Worm (Caenorhabditis elegans) whole organism, L1 larva: ENCODE measurements around the gene clk-2.

Experiments used
- Y116A8C.19 ChIP-seq: sonication (generic microtip); optimal IDR thresholded peaks from 2 replicates; lab custom pipeline; 2016; ENCODE audit warnings: missing compliant biosample characterization, missing genetic modification characterization, borderline replicate concordance
- alr-1 ChIP-seq: fragments of 200-800 bp; sonication (Bioruptor generic); optimal IDR thresholded peaks from 2 replicates; lab custom pipeline; 2018; ENCODE audit warnings: borderline replicate concordance, mild to moderate bottlenecking, missing genetic modification characterization, missing compliant biosample characterization
- aly-2 ChIP-seq: fragments of 150-350 bp; optimal IDR thresholded peaks from 2 replicates; lab custom pipeline; 2014; ENCODE audit warnings: missing biosample characterization, missing genetic modification characterization
- ama-1 ChIP-seq: fragments of 150-350 bp; optimal IDR thresholded peaks from 2 replicates; lab custom pipeline; 2014
- blmp-1 ChIP-seq: fragments of 150-350 bp; optimal IDR thresholded peaks from 2 replicates; lab custom pipeline; 2014; ENCODE audit warnings: missing biosample characterization, missing genetic modification characterization
- ceh-63 ChIP-seq: fragments of 200-800 bp; sonication (Bioruptor generic); optimal IDR thresholded peaks from 2 replicates; lab custom pipeline; 2018; ENCODE audit warnings: mild to moderate bottlenecking, missing genetic modification characterization, missing compliant biosample characterization
- ceh-82 ChIP-seq, 3 experiments: fragments of 150-350 bp in 1 of 3; sonication (generic microtip) in 2 of 3; optimal IDR thresholded peaks; 2 replicates each; lab custom pipeline; 2014 to 2017; ENCODE audit warnings: missing biosample characterization in 3 of 3, missing genetic modification characterization in 3 of 3
- ceh-88 ChIP-seq: fragments of 200-800 bp; sonication (Bioruptor generic); IDR thresholded peaks from 2 replicates; pipeline ENCODE4 v1.3.6; 2022; ENCODE audit warnings: missing genetic modification characterization, missing compliant biosample characterization
- ces-1 ChIP-seq: fragments of 150-350 bp; optimal IDR thresholded peaks from 2 replicates; lab custom pipeline; 2014; ENCODE audit warnings: missing biosample characterization, missing genetic modification reagents, missing genetic modification characterization
- efl-1 ChIP-seq, 4 experiments: fragments of 150-350 bp; optimal IDR thresholded peaks in 3 of 4; peaks in 1 of 4; 1 replicate in 1 of 4; 2 replicates in 3 of 4; lab custom pipeline; 2014; ENCODE audit warnings: missing biosample characterization in 2 of 4, missing genetic modification characterization in 2 of 4, missing genetic modification reagents in 2 of 4
- efl-3 ChIP-seq: fragments of 200-800 bp; sonication (Bioruptor generic); optimal IDR thresholded peaks from 2 replicates; lab custom pipeline; 2018; ENCODE audit warnings: mild to moderate bottlenecking, missing genetic modification characterization, missing compliant biosample characterization
- egl-27 ChIP-seq, 2 experiments: fragments of 150-350 bp in 1 of 2; sonication (generic microtip); optimal IDR thresholded peaks; 3 replicates each; lab custom pipeline; 2017 to 2018; ENCODE audit warnings: missing biosample characterization in 2 of 2, missing genetic modification characterization in 2 of 2, missing genetic modification reagents in 2 of 2
- fkh-10 ChIP-seq: sonication (generic microtip); optimal IDR thresholded peaks from 2 replicates; lab custom pipeline; 2017; ENCODE audit warnings: missing biosample characterization, missing genetic modification reagents, missing genetic modification characterization
- fkh-4 ChIP-seq: sonication (generic microtip); optimal IDR thresholded peaks from 2 replicates; lab custom pipeline; 2016; ENCODE audit warnings: missing compliant biosample characterization, missing genetic modification characterization, borderline replicate concordance
- fkh-8 ChIP-seq: sonication (generic microtip); optimal IDR thresholded peaks from 2 replicates; lab custom pipeline; 2016; ENCODE audit warnings: mild to moderate bottlenecking, missing genetic modification characterization, missing compliant biosample characterization
- grh-1 ChIP-seq: fragments of 200-800 bp; sonication (Bioruptor generic); IDR thresholded peaks from 2 replicates; pipeline ENCODE4 v1.3.6; 2022; ENCODE audit warnings: missing genetic modification reagents, missing genetic modification characterization, missing compliant biosample characterization
- hlh-17 ChIP-seq: fragments of 200-800 bp; sonication (Bioruptor generic); optimal IDR thresholded peaks from 2 replicates; lab custom pipeline; 2018; ENCODE audit warnings: missing genetic modification characterization, mild to moderate bottlenecking, missing compliant biosample characterization, moderate library complexity, borderline replicate concordance
- hlh-4 ChIP-seq: sonication (generic microtip); optimal IDR thresholded peaks from 2 replicates; lab custom pipeline; 2016; ENCODE audit warnings: mild to moderate bottlenecking, missing genetic modification characterization, missing compliant biosample characterization
- hpl-2 ChIP-seq: fragments of 150-350 bp; optimal IDR thresholded peaks from 2 replicates; lab custom pipeline; 2014; ENCODE audit warnings: missing biosample characterization, missing genetic modification reagents, missing genetic modification characterization
- irx-1 ChIP-seq: sonication (generic microtip); optimal IDR thresholded peaks from 2 replicates; lab custom pipeline; 2016; ENCODE audit warnings: missing genetic modification characterization, missing compliant biosample characterization
- isw-1 ChIP-seq: fragments of 200-800 bp; sonication (Bioruptor generic); IDR thresholded peaks from 2 replicates; pipeline ENCODE4 v1.3.6; 2022; ENCODE audit warnings: missing genetic modification characterization, missing compliant biosample characterization
- lin-13 ChIP-seq: fragments of 150-350 bp; optimal IDR thresholded peaks from 2 replicates; lab custom pipeline; 2014; ENCODE audit warnings: missing biosample characterization, missing genetic modification reagents, missing genetic modification characterization
- lin-14 ChIP-seq: fragments of 200-800 bp; sonication (Bioruptor generic); optimal IDR thresholded peaks from 2 replicates; lab custom pipeline; 2018; ENCODE audit warnings: mild to moderate bottlenecking, missing genetic modification characterization, moderate library complexity, missing compliant biosample characterization
- lin-15B ChIP-seq: fragments of 150-350 bp; sonication (generic microtip); optimal IDR thresholded peaks from 3 replicates; lab custom pipeline; 2014; ENCODE audit warnings: missing biosample characterization, missing genetic modification characterization
- lir-3 ChIP-seq: sonication (generic microtip); optimal IDR thresholded peaks from 2 replicates; lab custom pipeline; 2016; ENCODE audit warnings: mild to moderate bottlenecking, missing genetic modification characterization, moderate library complexity, missing compliant biosample characterization; ENCODE audit not compliant: poor library complexity
- lsy-2 ChIP-seq, 2 experiments: fragments of 150-350 bp; optimal IDR thresholded peaks; 2 replicates each; lab custom pipeline; 2014; ENCODE audit warnings: missing biosample characterization in 2 of 2, missing genetic modification characterization in 2 of 2
- mab-9 ChIP-seq: fragments of 200-800 bp; sonication (Bioruptor generic); IDR thresholded peaks from 2 replicates; pipeline ENCODE4 v1.3.6; 2022; ENCODE audit warnings: missing genetic modification reagents, missing genetic modification characterization, missing compliant biosample characterization
- mdl-1 ChIP-seq, 2 experiments: fragments of 150-350 bp; optimal IDR thresholded peaks; 2 replicates each; lab custom pipeline; 2014 to 2017; ENCODE audit warnings: missing biosample characterization in 2 of 2, missing genetic modification characterization in 2 of 2, inconsistent platforms in 1 of 2
- mef-2 ChIP-seq: fragments of 150-350 bp; optimal IDR thresholded peaks from 2 replicates; lab custom pipeline; 2014; ENCODE audit warnings: missing biosample characterization, missing genetic modification characterization
- mep-1 ChIP-seq: fragments of 150-350 bp; optimal IDR thresholded peaks from 2 replicates; lab custom pipeline; 2014; ENCODE audit warnings: missing biosample characterization, missing genetic modification characterization
- nhr-12 ChIP-seq: sonication (generic microtip); optimal IDR thresholded peaks from 2 replicates; lab custom pipeline; 2017; ENCODE audit warnings: missing biosample characterization, missing genetic modification characterization
- nhr-71 ChIP-seq: sonication (generic microtip); optimal IDR thresholded peaks from 2 replicates; lab custom pipeline; 2016; ENCODE audit warnings: mild to moderate bottlenecking, missing genetic modification characterization, moderate library complexity, missing compliant biosample characterization
- nhr-76 ChIP-seq: sonication (generic microtip); optimal IDR thresholded peaks from 2 replicates; lab custom pipeline; 2017; ENCODE audit warnings: missing biosample characterization, missing genetic modification characterization
- nhr-84 ChIP-seq: sonication (generic microtip); optimal IDR thresholded peaks from 2 replicates; lab custom pipeline; 2017; ENCODE audit warnings: missing biosample characterization, missing genetic modification characterization
- nhr-85 ChIP-seq: sonication (generic microtip); peaks from one replicate; lab custom pipeline; 2016; ENCODE audit warnings: missing genetic modification characterization, inconsistent platforms, missing compliant biosample characterization
- pag-3 ChIP-seq: sonication (generic microtip); optimal IDR thresholded peaks from 2 replicates; lab custom pipeline; 2017; ENCODE audit warnings: missing genetic modification characterization, mild to moderate bottlenecking, missing compliant biosample characterization, antibody characterized with exemption, borderline replicate concordance; ENCODE audit not compliant: insufficient read depth
- pax-3 ChIP-seq: fragments of 200-800 bp; sonication (Bioruptor generic); optimal IDR thresholded peaks from 2 replicates; lab custom pipeline; 2018; ENCODE audit warnings: mild to moderate bottlenecking, missing genetic modification characterization, moderate library complexity, missing compliant biosample characterization
- pqm-1 ChIP-seq: sonication (generic microtip); optimal IDR thresholded peaks from 3 replicates; lab custom pipeline; 2017; ENCODE audit warnings: missing biosample characterization, missing genetic modification characterization
- skn-1 ChIP-seq: fragments of 150-350 bp; optimal IDR thresholded peaks from 2 replicates; lab custom pipeline; 2014; ENCODE audit warnings: missing biosample characterization, missing genetic modification characterization
- snu-23 ChIP-seq: sonication (generic microtip); optimal IDR thresholded peaks from 2 replicates; lab custom pipeline; 2016; ENCODE audit warnings: missing genetic modification characterization, missing compliant biosample characterization
- sox-4 ChIP-seq: sonication (generic microtip); optimal IDR thresholded peaks from 2 replicates; lab custom pipeline; 2016; ENCODE audit warnings: missing genetic modification characterization, missing compliant biosample characterization
- sptf-1 ChIP-seq: fragments of 150-350 bp; optimal IDR thresholded peaks from 2 replicates; lab custom pipeline; 2014; ENCODE audit warnings: missing biosample characterization, missing genetic modification characterization
- swsn-7 ChIP-seq: sonication (generic microtip); optimal IDR thresholded peaks from 2 replicates; lab custom pipeline; 2016; ENCODE audit warnings: missing genetic modification characterization, missing compliant biosample characterization
- tbx-2 ChIP-seq: sonication (generic microtip); optimal IDR thresholded peaks from 2 replicates; lab custom pipeline; 2016; ENCODE audit warnings: missing genetic modification characterization, missing compliant biosample characterization
- unc-130 ChIP-seq: fragments of 150-350 bp; optimal IDR thresholded peaks from 2 replicates; lab custom pipeline; 2017; ENCODE audit warnings: missing biosample characterization, missing genetic modification characterization, inconsistent platforms
- unc-30 ChIP-seq: sonication (generic microtip); optimal IDR thresholded peaks from 2 replicates; lab custom pipeline; 2017; ENCODE audit warnings: missing biosample characterization, missing genetic modification characterization
- unc-62 ChIP-seq: fragments of 150-350 bp; optimal IDR thresholded peaks from 2 replicates; lab custom pipeline; 2014; ENCODE audit warnings: missing biosample characterization, missing genetic modification reagents, missing genetic modification characterization
- unc-86 ChIP-seq: sonication (generic microtip); optimal IDR thresholded peaks from 2 replicates; lab custom pipeline; 2016; ENCODE audit warnings: missing genetic modification characterization, missing compliant biosample characterization
- unc-98 ChIP-seq: fragments of 200-800 bp; sonication (Bioruptor generic); IDR thresholded peaks from 2 replicates; pipeline ENCODE4 v1.3.6; 2022; ENCODE audit warnings: missing genetic modification characterization, missing compliant biosample characterization
- zip-4 ChIP-seq: fragments of 200-800 bp; sonication (Bioruptor generic); optimal IDR thresholded peaks from 2 replicates; lab custom pipeline; 2018; ENCODE audit warnings: mild to moderate bottlenecking, missing genetic modification characterization, moderate library complexity, missing compliant biosample characterization

Gene clk-2

DNA sequence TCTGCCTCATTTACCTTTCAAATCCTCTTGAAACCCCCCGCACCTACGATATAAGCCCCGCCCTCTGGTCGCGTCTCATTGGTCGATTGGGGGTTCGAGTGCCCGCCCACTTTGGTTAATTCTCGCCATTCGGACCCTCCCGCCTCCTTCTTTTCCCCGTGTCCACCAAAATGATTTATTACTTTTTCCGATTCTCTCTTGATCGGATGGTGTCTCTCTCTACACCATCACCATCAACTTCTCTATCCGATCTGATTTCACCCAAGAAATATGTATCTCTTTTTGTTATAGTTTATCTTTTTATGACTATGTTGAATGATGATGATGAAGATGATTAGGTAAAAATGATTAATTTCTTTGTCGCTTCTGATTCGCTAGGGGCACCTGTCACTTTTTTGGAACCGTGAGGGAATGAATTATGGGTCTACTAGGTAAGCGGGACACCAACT is 36.4 kb upstream of the clk-2 start (continued):
- no peak for TF ChIP-seq fkh-4 (tag; lab: Kevin White, UChicago)
- no peak for TF ChIP-seq lin-15B
- no peak for TF ChIP-seq mep-1
- no peak for TF ChIP-seq hlh-4 (tag; lab: Kevin White, UChicago)
- no peak for TF ChIP-seq ceh-63 (GFP tag; lab: Kevin White, UChicago)
- TF ChIP-seq swsn-7 = peak; percentile 16
- TF ChIP-seq hpl-2 (GFP tag; lab: Kevin White, UChicago) = no peak

DNA sequence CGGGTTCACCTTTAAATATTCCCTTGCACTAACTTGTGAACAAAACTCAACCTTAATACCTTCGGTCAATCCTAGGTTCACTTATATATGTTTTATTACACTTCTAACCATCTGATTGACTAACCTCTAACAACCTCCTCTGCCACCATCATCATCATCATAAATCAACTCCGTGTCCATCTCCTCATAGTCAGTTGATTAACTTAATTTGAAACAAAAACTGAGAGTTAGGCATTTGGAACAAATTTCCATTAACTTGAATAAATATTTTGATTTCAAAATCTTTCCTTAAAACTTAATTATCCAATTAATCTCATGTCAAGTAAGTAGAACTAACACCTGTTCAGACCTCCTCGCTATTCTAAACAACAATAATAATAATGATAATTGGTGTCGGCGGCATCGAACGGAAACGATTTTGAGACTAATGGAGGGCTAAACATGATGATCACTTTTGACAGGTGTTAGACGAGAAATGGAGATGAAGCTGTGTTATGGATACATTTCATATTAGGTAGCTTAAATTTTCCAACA is 35.4 kb upstream of the clk-2 start:
- no peak for TF ChIP-seq mef-2
- TF ChIP-seq nhr-84 (tag; lab: Kevin White, UChicago) = no peak
- TF ChIP-seq fkh-10 (GFP tag; lab: Kevin White, UChicago) = no peak
- no peak for TF ChIP-seq unc-98 (GFP tag; lab: Robert Waterston, UW)
- TF ChIP-seq egl-27 (tag; optimal IDR thresholded peaks at IDR 0.05; lab: Kevin White, UChicago) = no peak
- TF ChIP-seq unc-130 (tag; lab: Kevin White, UChicago) = no peak
- TF ChIP-seq nhr-76 (tag; lab: Kevin White, UChicago) = no peak
- no peak for TF ChIP-seq ceh-82 (tag; optimal IDR thresholded peaks at IDR 0.05; lab: Kevin White, UChicago)
- no peak for TF ChIP-seq pax-3 (tag; lab: Kevin White, UChicago)
- TF ChIP-seq hlh-17 = no peak
- no peak for TF ChIP-seq mdl-1 (tag; optimal IDR thresholded peaks at IDR 0.05; lab: Kevin White, UChicago)
- no peak for TF ChIP-seq unc-30 (tag; lab: Kevin White, UChicago)
- TF ChIP-seq unc-86 = no peak
- TF ChIP-seq ceh-63 (GFP tag; lab: Kevin White, UChicago) = no peak
- no peak for TF ChIP-seq zip-4
- no peak for TF ChIP-seq isw-1 (GFP tag; lab: Robert Waterston, UW)
- TF ChIP-seq alr-1 (tag; lab: Kevin White, UChicago) = no peak
- peak; percentile 4 for TF ChIP-seq lin-14 (GFP tag; lab: Kevin White, UChicago)
- no peak for TF ChIP-seq snu-23
- no peak for TF ChIP-seq sox-4 (tag; lab: Kevin White, UChicago)
- TF ChIP-seq lin-13 (GFP tag; lab: Kevin White, UChicago) = no peak
- TF ChIP-seq nhr-85 = peak; percentile 55
- TF ChIP-seq hlh-4 (tag; lab: Kevin White, UChicago) = no peak
- TF ChIP-seq mab-9 (GFP tag; lab: Robert Waterston, UW) = no peak
- peak; percentile 44 for TF ChIP-seq mep-1
- no peak for TF ChIP-seq unc-62 (GFP tag; lab: Kevin White, UChicago)
- TF ChIP-seq fkh-8 (tag; lab: Kevin White, UChicago) = no peak
- TF ChIP-seq pag-3 (tag; lab: Kevin White, UChicago) = no peak
- TF ChIP-seq irx-1 (tag; lab: Kevin White, UChicago) = no peak
- TF ChIP-seq blmp-1 (tag; lab: Kevin White, UChicago) = peak; percentile 6
- no peak for TF ChIP-seq ceh-88 (GFP tag; lab: Robert Waterston, UW)
- TF ChIP-seq pqm-1 (tag; lab: Kevin White, UChicago) = no peak
- TF ChIP-seq nhr-12 (tag; lab: Kevin White, UChicago) = no peak
- TF ChIP-seq Y116A8C.19 = no peak
- TF ChIP-seq aly-2 (tag; lab: Kevin White, UChicago) = no peak
- TF ChIP-seq sptf-1 (tag; lab: Kevin White, UChicago) = no peak
- peak; percentile 18 for TF ChIP-seq nhr-71 (tag; lab: Kevin White, UChicago)
- TF ChIP-seq efl-3 (GFP tag; lab: Kevin White, UChicago) = no peak
- TF ChIP-seq tbx-2 (tag; lab: Kevin White, UChicago) = no peak
- no peak for TF ChIP-seq efl-1 (optimal IDR thresholded peaks at IDR 0.05; lab: Kevin White, UChicago)
- no peak for TF ChIP-seq efl-1 (GFP tag; optimal IDR thresholded peaks at IDR 0.05 in 1 of 2; lab: Kevin White, UChicago)
- TF ChIP-seq lir-3 (tag; lab: Kevin White, UChicago) = no peak
- no peak for TF ChIP-seq hpl-2 (GFP tag; lab: Kevin White, UChicago)
- no peak for TF ChIP-seq ama-1
- no peak for TF ChIP-seq skn-1 (tag; lab: Kevin White, UChicago)
- TF ChIP-seq ces-1 = no peak
- TF ChIP-seq grh-1 (GFP tag; lab: Robert Waterston, UW) = no peak
- peak in 1 of 2 experiments; percentile 3 for TF ChIP-seq lsy-2 (tag; optimal IDR thresholded peaks at IDR 0.05; lab: Kevin White, UChicago)
